Worm (Caenorhabditis elegans) whole organism, L1 larva: ENCODE data around the gene nhr-98.

Experiments
- C04F5.9 ChIP-seq: sonication (generic microtip); optimal IDR thresholded peaks from 2 replicates; lab custom pipeline; 2016; ENCODE audit warnings: missing genetic modification characterization, missing compliant biosample characterization
- C16A3.4 ChIP-seq: fragments of 150-350 bp; optimal IDR thresholded peaks from 2 replicates; lab custom pipeline; 2014; ENCODE audit warnings: missing biosample characterization, missing genetic modification characterization
- C34B4.2 ChIP-seq: sonication (generic microtip); optimal IDR thresholded peaks from 2 replicates; lab custom pipeline; 2017; ENCODE audit warnings: mild to moderate bottlenecking, missing genetic modification characterization, missing compliant biosample characterization
- aly-2 ChIP-seq: fragments of 150-350 bp; optimal IDR thresholded peaks from 2 replicates; lab custom pipeline; 2014; ENCODE audit warnings: missing biosample characterization, missing genetic modification characterization
- blmp-1 ChIP-seq: fragments of 150-350 bp; optimal IDR thresholded peaks from 2 replicates; lab custom pipeline; 2014; ENCODE audit warnings: missing biosample characterization, missing genetic modification characterization
- ceh-82 ChIP-seq, 3 experiments: fragments of 150-350 bp in 1 of 3; sonication (generic microtip) in 2 of 3; optimal IDR thresholded peaks; 2 replicates each; lab custom pipeline; 2014 to 2017; ENCODE audit warnings: missing biosample characterization in 3 of 3, missing genetic modification characterization in 3 of 3
- ceh-90 ChIP-seq: sonication (generic microtip); optimal IDR thresholded peaks from 2 replicates; lab custom pipeline; 2016; ENCODE audit warnings: missing genetic modification characterization, missing compliant biosample characterization
- ces-1 ChIP-seq: fragments of 150-350 bp; optimal IDR thresholded peaks from 2 replicates; lab custom pipeline; 2014; ENCODE audit warnings: missing biosample characterization, missing genetic modification reagents, missing genetic modification characterization
- dpl-1 ChIP-seq, 3 experiments: fragments of 150-350 bp in 2 of 3; sonication (generic microtip) in 1 of 3; optimal IDR thresholded peaks; 2 replicates each; lab custom pipeline; 2014 to 2017; ENCODE audit warnings: missing biosample characterization in 3 of 3, missing genetic modification characterization in 3 of 3, missing genetic modification reagents in 3 of 3
- dsc-1 ChIP-seq: sonication (generic microtip); optimal IDR thresholded peaks from 2 replicates; lab custom pipeline; 2016; ENCODE audit warnings: mild to moderate bottlenecking, missing genetic modification characterization, missing compliant biosample characterization
- efl-1 ChIP-seq, 4 experiments: fragments of 150-350 bp; optimal IDR thresholded peaks in 3 of 4; peaks in 1 of 4; 1 replicate in 1 of 4; 2 replicates in 3 of 4; lab custom pipeline; 2014; ENCODE audit warnings: missing biosample characterization in 2 of 4, missing genetic modification characterization in 2 of 4, missing genetic modification reagents in 2 of 4
- elt-2 ChIP-seq: sonication (generic microtip); optimal IDR thresholded peaks from 2 replicates; lab custom pipeline; 2016; ENCODE audit warnings: missing genetic modification characterization, mild to moderate bottlenecking, inconsistent platforms, missing compliant biosample characterization, missing genetic modification reagents
- elt-3 ChIP-seq, 6 experiments: fragments of 150-350 bp in 1 of 6; sonication (generic microtip); optimal IDR thresholded peaks; 2 replicates each; lab custom pipeline; 2017 to 2018; ENCODE audit warnings: missing biosample characterization in 6 of 6, missing genetic modification characterization in 6 of 6, inconsistent platforms in 1 of 6
- fkh-4 ChIP-seq: sonication (generic microtip); optimal IDR thresholded peaks from 2 replicates; lab custom pipeline; 2016; ENCODE audit warnings: missing compliant biosample characterization, missing genetic modification characterization, borderline replicate concordance
- grh-1 ChIP-seq: fragments of 200-800 bp; sonication (Bioruptor generic); IDR thresholded peaks from 2 replicates; pipeline ENCODE4 v1.3.6; 2022; ENCODE audit warnings: missing genetic modification reagents, missing genetic modification characterization, missing compliant biosample characterization
- hlh-4 ChIP-seq: sonication (generic microtip); optimal IDR thresholded peaks from 2 replicates; lab custom pipeline; 2016; ENCODE audit warnings: mild to moderate bottlenecking, missing genetic modification characterization, missing compliant biosample characterization
- hpl-2 ChIP-seq: fragments of 150-350 bp; optimal IDR thresholded peaks from 2 replicates; lab custom pipeline; 2014; ENCODE audit warnings: missing biosample characterization, missing genetic modification reagents, missing genetic modification characterization
- irx-1 ChIP-seq: sonication (generic microtip); optimal IDR thresholded peaks from 2 replicates; lab custom pipeline; 2016; ENCODE audit warnings: missing genetic modification characterization, missing compliant biosample characterization
- isw-1 ChIP-seq: fragments of 200-800 bp; sonication (Bioruptor generic); IDR thresholded peaks from 2 replicates; pipeline ENCODE4 v1.3.6; 2022; ENCODE audit warnings: missing genetic modification characterization, missing compliant biosample characterization
- jun-1 ChIP-seq: fragments of 150-350 bp; optimal IDR thresholded peaks from 2 replicates; lab custom pipeline; 2014; ENCODE audit warnings: missing biosample characterization, missing genetic modification reagents, missing genetic modification characterization
- lin-14 ChIP-seq: fragments of 200-800 bp; sonication (Bioruptor generic); optimal IDR thresholded peaks from 2 replicates; lab custom pipeline; 2018; ENCODE audit warnings: mild to moderate bottlenecking, missing genetic modification characterization, moderate library complexity, missing compliant biosample characterization
- lin-15B ChIP-seq: fragments of 150-350 bp; sonication (generic microtip); optimal IDR thresholded peaks from 3 replicates; lab custom pipeline; 2014; ENCODE audit warnings: missing biosample characterization, missing genetic modification characterization
- lin-35 ChIP-seq, 2 experiments: fragments of 150-350 bp; optimal IDR thresholded peaks; 2 replicates each; lab custom pipeline; 2014; ENCODE audit warnings: missing biosample characterization in 2 of 2, missing genetic modification characterization in 2 of 2, missing genetic modification reagents in 2 of 2
- lsy-2 ChIP-seq, 2 experiments: fragments of 150-350 bp; optimal IDR thresholded peaks; 2 replicates each; lab custom pipeline; 2014; ENCODE audit warnings: missing biosample characterization in 2 of 2, missing genetic modification characterization in 2 of 2
- mdl-1 ChIP-seq, 2 experiments: fragments of 150-350 bp; optimal IDR thresholded peaks; 2 replicates each; lab custom pipeline; 2014 to 2017; ENCODE audit warnings: missing biosample characterization in 2 of 2, missing genetic modification characterization in 2 of 2, inconsistent platforms in 1 of 2
- nhr-12 ChIP-seq: sonication (generic microtip); optimal IDR thresholded peaks from 2 replicates; lab custom pipeline; 2017; ENCODE audit warnings: missing biosample characterization, missing genetic modification characterization
- nhr-19 ChIP-seq: fragments of 200-800 bp; sonication (Bioruptor generic); conservative IDR thresholded peaks from 2 replicates; pipeline ENCODE4 v1.3.6; 2022; ENCODE audit warnings: missing genetic modification characterization, missing compliant biosample characterization
- nhr-20 ChIP-seq: sonication (generic microtip); optimal IDR thresholded peaks from 2 replicates; lab custom pipeline; 2016; ENCODE audit warnings: mild to moderate bottlenecking, missing genetic modification characterization, missing compliant biosample characterization
- nhr-28 ChIP-seq: fragments of 150-350 bp; optimal IDR thresholded peaks from 2 replicates; lab custom pipeline; 2014; ENCODE audit warnings: missing biosample characterization, missing genetic modification characterization
- nhr-71 ChIP-seq: sonication (generic microtip); optimal IDR thresholded peaks from 2 replicates; lab custom pipeline; 2016; ENCODE audit warnings: mild to moderate bottlenecking, missing genetic modification characterization, moderate library complexity, missing compliant biosample characterization
- nhr-77 ChIP-seq: fragments of 150-350 bp; optimal IDR thresholded peaks from 2 replicates; lab custom pipeline; 2014; ENCODE audit warnings: missing biosample characterization, missing genetic modification characterization
- nhr-85 ChIP-seq: sonication (generic microtip); peaks from one replicate; lab custom pipeline; 2016; ENCODE audit warnings: missing genetic modification characterization, inconsistent platforms, missing compliant biosample characterization
- nhr-90 ChIP-seq: sonication (generic microtip); optimal IDR thresholded peaks from 2 replicates; lab custom pipeline; 2016; ENCODE audit warnings: mild to moderate bottlenecking, missing genetic modification characterization, missing compliant biosample characterization; ENCODE audit not compliant: poor library complexity
- pqm-1 ChIP-seq: sonication (generic microtip); optimal IDR thresholded peaks from 3 replicates; lab custom pipeline; 2017; ENCODE audit warnings: missing biosample characterization, missing genetic modification characterization
- snu-23 ChIP-seq: sonication (generic microtip); optimal IDR thresholded peaks from 2 replicates; lab custom pipeline; 2016; ENCODE audit warnings: missing genetic modification characterization, missing compliant biosample characterization
- sptf-1 ChIP-seq: fragments of 150-350 bp; optimal IDR thresholded peaks from 2 replicates; lab custom pipeline; 2014; ENCODE audit warnings: missing biosample characterization, missing genetic modification characterization
- tbx-2 ChIP-seq: sonication (generic microtip); optimal IDR thresholded peaks from 2 replicates; lab custom pipeline; 2016; ENCODE audit warnings: missing genetic modification characterization, missing compliant biosample characterization
- unc-130 ChIP-seq: fragments of 150-350 bp; optimal IDR thresholded peaks from 2 replicates; lab custom pipeline; 2017; ENCODE audit warnings: missing biosample characterization, missing genetic modification characterization, inconsistent platforms
- vab-15 ChIP-seq: sonication (generic microtip); optimal IDR thresholded peaks from 2 replicates; lab custom pipeline; 2017; ENCODE audit warnings: missing genotype, mild to moderate bottlenecking, missing genetic modification characterization, missing compliant biosample characterization
- ztf-11 ChIP-seq, 2 experiments: sonication (generic microtip); optimal IDR thresholded peaks; 2 replicates each; lab custom pipeline; 2016 to 2017; ENCODE audit warnings: missing genetic modification characterization in 2 of 2, missing biosample characterization in 1 of 2, missing compliant biosample characterization in 1 of 2

Gene nhr-98

ce11 chrV:489320-489719 lies 35.7 kb downstream of the nhr-98 start, which contains the start of gene nhr-106:
Gene nhr-106, plus strand, starts transcription at chrV:489620.
- TF ChIP-seq fkh-4 (tag; lab: Kevin White, UChicago) (no peak), grh-1 (no peak), mdl-1 (tag; optimal IDR thresholded peaks at IDR 0.05; lab: Kevin White, UChicago) (no peak), nhr-19 (no peak), pqm-1 (tag; lab: Kevin White, UChicago) (no peak), dsc-1 (tag; lab: Kevin White, UChicago) (no peak), C04F5.9 (tag; lab: Kevin White, UChicago) (no peak), ceh-82 (tag; optimal IDR thresholded peaks at IDR 0.05; lab: Kevin White, UChicago) (no peak), lsy-2 (tag; optimal IDR thresholded peaks at IDR 0.05; lab: Kevin White, UChicago) (no peak), ces-1 (no peak), efl-1 (optimal IDR thresholded peaks at IDR 0.05; lab: Kevin White, UChicago) (no peak), efl-1 (GFP tag; optimal IDR thresholded peaks at IDR 0.05 in 1 of 2; lab: Kevin White, UChicago) (no peak)

- TF ChIP-seq nhr-28 (tag; lab: Kevin White, UChicago) (no peak), nhr-85 (tag; lab: Kevin White, UChicago) (no peak), C16A3.4 (tag; lab: Kevin White, UChicago) (no peak), elt-2 (tag; lab: Kevin White, UChicago) (no peak), unc-130 (tag; lab: Kevin White, UChicago) (no peak), irx-1 (tag; lab: Kevin White, UChicago) (no peak), vab-15 (tag; lab: Kevin White, UChicago) (no peak), jun-1 (tag; lab: Kevin White, UChicago) (no peak), ztf-11 (tag; optimal IDR thresholded peaks at IDR 0.05; lab: Kevin White, UChicago) (no peak), hlh-4 (tag; lab: Kevin White, UChicago) (no peak), ceh-90 (no peak), dpl-1 (GFP tag; optimal IDR thresholded peaks at IDR 0.05; lab: Kevin White, UChicago) (no peak)
- TF ChIP-seq, all 84 proteins: peak for 0
These were observed 37.8 kb downstream of the nhr-98 start, which contains the start of gene str-196 for ce11 chrV:491432-491831. Gene str-196, plus strand, starts transcription at chrV:491732.

- peak in 1 of 2 experiments; percentile 30 for TF ChIP-seq mdl-1 (tag; optimal IDR thresholded peaks at IDR 0.05; lab: Kevin White, UChicago)
- TF ChIP-seq nhr-71 (tag; lab: Kevin White, UChicago) = peak; percentile 29
- peak in 2 of 6 experiments; percentile 27 to 55 for TF ChIP-seq elt-3 (tag; optimal IDR thresholded peaks at IDR 0.05; lab: Kevin White, UChicago)
- TF ChIP-seq hpl-2 = no peak
- peak in 1 of 2 experiments; percentile 60 for TF ChIP-seq lin-35 (GFP tag; optimal IDR thresholded peaks at IDR 0.05; lab: Kevin White, UChicago)
- peak; percentile 51 for TF ChIP-seq blmp-1 (tag; lab: Kevin White, UChicago)
- peak; percentile 58 for TF ChIP-seq nhr-20
- TF ChIP-seq elt-2 (tag; lab: Kevin White, UChicago) = peak; percentile 34
- TF ChIP-seq nhr-12 (tag; lab: Kevin White, UChicago) = no peak
- TF ChIP-seq tbx-2 (tag; lab: Kevin White, UChicago) = peak; percentile 6
- no peak for TF ChIP-seq ztf-11 (tag; optimal IDR thresholded peaks at IDR 0.05; lab: Kevin White, UChicago)
- TF ChIP-seq lin-14 = no peak
- peak; percentile 38 for TF ChIP-seq snu-23
- TF ChIP-seq nhr-90 (tag; lab: Kevin White, UChicago) = peak; percentile 45
- TF ChIP-seq efl-1 (optimal IDR thresholded peaks at IDR 0.05; lab: Kevin White, UChicago) = no peak
- peak in 1 of 2 experiments; percentile 61 for TF ChIP-seq efl-1 (GFP tag; optimal IDR thresholded peaks at IDR 0.05 in 1 of 2; lab: Kevin White, UChicago)
- peak; percentile 18 for TF ChIP-seq nhr-85 (tag; lab: Kevin White, UChicago)
- peak; percentile 5 for TF ChIP-seq nhr-77 (tag; lab: Kevin White, UChicago)
- no peak for TF ChIP-seq aly-2
- TF ChIP-seq, all 84 proteins: peak for 13
These were observed 40.6 kb downstream of the nhr-98 start, which contains the start of gene nhr-131 for ce11 chrV:494284-494683. Gene nhr-131, plus strand, starts transcription at chrV:494370.

- TF ChIP-seq lin-15B (tag; lab: Kevin White, UChicago) (no peak), vab-15 (tag; lab: Kevin White, UChicago) (no peak), snu-23 (no peak), jun-1 (tag; lab: Kevin White, UChicago) (no peak), C34B4.2 (tag; lab: Kevin White, UChicago) (no peak), isw-1 (GFP tag; lab: Robert Waterston, UW) (no peak), ceh-82 (tag; optimal IDR thresholded peaks at IDR 0.05; lab: Kevin White, UChicago) (no peak), elt-3 (tag; optimal IDR thresholded peaks at IDR 0.05; lab: Kevin White, UChicago) (no peak), sptf-1 (tag; lab: Kevin White, UChicago) (no peak), lin-35 (GFP tag; optimal IDR thresholded peaks at IDR 0.05; lab: Kevin White, UChicago) (no peak)
- TF ChIP-seq, all 84 proteins: peak for 0
These were observed 43.7 kb downstream of the nhr-98 start, which contains the start of gene T01G6.1 for ce11 chrV:497399-497798. Gene T01G6.1, plus strand, starts transcription at chrV:497699.
